Worm (Caenorhabditis elegans): Measurements from ENCODE around the gene atf-2.

Gene atf-2

ce11 chrII:8726700-8727099, 25.1 kb upstream of the atf-2 start, which contains the start of gene T01B7.9:
T01B7.9 (minus strand) TSS chrII:8726800.
- no peak for TF ChIP-seq C06A6.2 (GFP tag; conservative IDR thresholded peaks at IDR 0.05)
- no peak for TF ChIP-seq sea-2 (GFP tag; IDR thresholded peaks at IDR 0.05)
- no peak for TF ChIP-seq rpc-1 (optimal IDR thresholded peaks at IDR 0.05)
- no peak for TF ChIP-seq rpc-1 (tag; optimal IDR thresholded peaks at IDR 0.05)
- TF ChIP-seq dpl-1 (GFP tag; optimal IDR thresholded peaks at IDR 0.05) = no peak
- TF ChIP-seq ceh-79 (tag; optimal IDR thresholded peaks at IDR 0.05) = no peak
- TF ChIP-seq fkh-3 (tag; optimal IDR thresholded peaks at IDR 0.05) = no peak
- TF ChIP-seq lin-26 (GFP tag; IDR thresholded peaks at IDR 0.05) = no peak
- no peak for TF ChIP-seq ceh-40 (GFP tag; IDR thresholded peaks at IDR 0.05)

- TF ChIP-seq athp-1 (tag; optimal IDR thresholded peaks at IDR 0.05) (no peak), C17E4.6 (GFP tag; IDR thresholded peaks at IDR 0.05) (no peak), aptf-3 (GFP tag; IDR thresholded peaks at IDR 0.05) (no peak), ceh-58 (GFP tag; IDR thresholded peaks at IDR 0.05) (no peak), die-1 (tag; optimal IDR thresholded peaks at IDR 0.05) (no peak), lag-1 (GFP tag; IDR thresholded peaks at IDR 0.05) (no peak), egrh-3 (GFP tag; IDR thresholded peaks at IDR 0.05) (no peak)
Measured at ce11 chrII:8730281-8730680, 21.5 kb upstream of the atf-2 start.

ce11 chrII:8730960-8731693, 20.7 kb upstream of the atf-2 start:
- no peak for TF ChIP-seq F49E8.2 (tag; optimal IDR thresholded peaks at IDR 0.05; ENCODE audit: insufficient read depth)
- no peak for TF ChIP-seq Y79H2A.3 (GFP tag; conservative IDR thresholded peaks at IDR 0.05)
- TF ChIP-seq athp-1 (tag; optimal IDR thresholded peaks at IDR 0.05) = no peak
- no peak for TF ChIP-seq Y67H2A.10 (GFP tag; conservative IDR thresholded peaks at IDR 0.05)
- TF ChIP-seq T07F8.4 (tag; optimal IDR thresholded peaks at IDR 0.05) = no peak
- TF ChIP-seq F33H1.4 (GFP tag; IDR thresholded peaks at IDR 0.05) = no peak
- TF ChIP-seq fkh-3 (tag; optimal IDR thresholded peaks at IDR 0.05) = no peak
- TF ChIP-seq rpc-1 (optimal IDR thresholded peaks at IDR 0.05) = no peak
- no peak for TF ChIP-seq rpc-1 (tag; optimal IDR thresholded peaks at IDR 0.05)
- no peak for TF ChIP-seq dpl-1 (GFP tag; optimal IDR thresholded peaks at IDR 0.05)
- no peak for TF ChIP-seq Y53F4B.3 (GFP tag; IDR thresholded peaks at IDR 0.05)
- TF ChIP-seq egl-18 (GFP tag; IDR thresholded peaks at IDR 0.05) = no peak
- no peak for TF ChIP-seq lin-26 (GFP tag; IDR thresholded peaks at IDR 0.05)
- no peak for TF ChIP-seq efl-1 (GFP tag; optimal IDR thresholded peaks at IDR 0.05)
- no peak for TF ChIP-seq dox-1 (GFP tag; IDR thresholded peaks at IDR 0.05)
- TF ChIP-seq sptf-2 (GFP tag; optimal IDR thresholded peaks at IDR 0.05) = no peak
- TF ChIP-seq tbx-9 (tag; optimal IDR thresholded peaks at IDR 0.05; ENCODE audit: borderline replicate concordance) = no peak
- TF ChIP-seq F52B5.7 (tag; optimal IDR thresholded peaks at IDR 0.05) = no peak

- TF ChIP-seq hsf-1 (GFP tag; IDR thresholded peaks at IDR 0.05) = no peak
- TF ChIP-seq zim-3 (tag; optimal IDR thresholded peaks at IDR 0.05) = no peak
- TF ChIP-seq hlh-12 (tag; optimal IDR thresholded peaks at IDR 0.05) = no peak
- TF ChIP-seq egl-18 (GFP tag; IDR thresholded peaks at IDR 0.05) = no peak
- no peak for TF ChIP-seq madf-8 (GFP tag; conservative IDR thresholded peaks at IDR 0.05)
- no peak for TF ChIP-seq ekl-4 (GFP tag; IDR thresholded peaks at IDR 0.05)
- TF ChIP-seq F33H1.4 (GFP tag; IDR thresholded peaks at IDR 0.05) = no peak
- TF ChIP-seq F23B12.7 (tag; optimal IDR thresholded peaks at IDR 0.05; ENCODE audit: insufficient read depth) = no peak
- TF ChIP-seq snpc-3.4 (tag; optimal IDR thresholded peaks at IDR 0.05) = no peak
- no peak for TF ChIP-seq F55B11.4 (tag; optimal IDR thresholded peaks at IDR 0.05; ENCODE audit: borderline replicate concordance, insufficient read depth)
- no peak for TF ChIP-seq F22D6.2 (tag; optimal IDR thresholded peaks at IDR 0.05)
- TF ChIP-seq ceh-27 (GFP tag; optimal IDR thresholded peaks at IDR 0.05) = no peak
- TF ChIP-seq snpc-1.1 (tag; optimal IDR thresholded peaks at IDR 0.05; ENCODE audit: insufficient read depth) = no peak
- TF ChIP-seq lir-1 (GFP tag; conservative IDR thresholded peaks at IDR 0.05) = no peak
- TF ChIP-seq nhr-120 (GFP tag; IDR thresholded peaks at IDR 0.05) = no peak
- TF ChIP-seq nfyb-1 (GFP tag; IDR thresholded peaks at IDR 0.05) = no peak
Measured at ce11 chrII:8731736-8732229, 20.0 kb upstream of the atf-2 start.
